Worm (Caenorhabditis elegans): ENCODE measurements around the gene ttr-59.

Gene ttr-59

ce11 chrX:7309775-7310174 is 19.8 kb upstream of the ttr-59 start, which contains the start of the genes his-38 and his-40:
Gene his-38, minus strand, starts transcription at chrX:7309875.
Gene his-40, plus strand, starts transcription at chrX:7310110.
- TF ChIP-seq hmg-1.2 (GFP tag; IDR thresholded peaks at IDR 0.05) = peak; percentile 36; the same call in 1 of the 2 replicates
- no peak for TF ChIP-seq unc-130 (GFP tag; optimal IDR thresholded peaks at IDR 0.05)

- no peak for TF ChIP-seq F10E7.11 (tag; optimal IDR thresholded peaks at IDR 0.05)
- TF ChIP-seq aptf-2 (GFP tag; conservative IDR thresholded peaks at IDR 0.05) = peak; percentile 91
- TF ChIP-seq nfya-1 (tag; optimal IDR thresholded peaks at IDR 0.05; ENCODE audit: borderline replicate concordance, insufficient read depth) = no peak
These were observed 17.7 kb upstream of the ttr-59 start for ce11 chrX:7311870-7312269.

- TF ChIP-seq athp-1 (tag; optimal IDR thresholded peaks at IDR 0.05) (no peak), F49E8.2 (tag; optimal IDR thresholded peaks at IDR 0.05; ENCODE audit: insufficient read depth) (no peak), nhr-90 (tag; optimal IDR thresholded peaks at IDR 0.05) (no peak), B0019.2 (GFP tag; conservative IDR thresholded peaks at IDR 0.05) (no peak), nfyb-1 (GFP tag; IDR thresholded peaks at IDR 0.05) (no peak), ekl-4 (GFP tag; IDR thresholded peaks at IDR 0.05) (no peak), let-526 (GFP tag; IDR thresholded peaks at IDR 0.05) (no peak), egrh-3 (GFP tag; IDR thresholded peaks at IDR 0.05) (no peak), madf-6 (GFP tag; IDR thresholded peaks at IDR 0.05) (no peak), dpl-1 (GFP tag; optimal IDR thresholded peaks at IDR 0.05) (no peak), lsl-1 (GFP tag; optimal IDR thresholded peaks at IDR 0.05) (no peak), hmg-1.2 (GFP tag; IDR thresholded peaks at IDR 0.05) (no peak), mes-4 (tag; optimal IDR thresholded peaks at IDR 0.05) (no peak), dpff-1 (tag; optimal IDR thresholded peaks at IDR 0.05) (no peak), unc-62 (GFP tag; optimal IDR thresholded peaks at IDR 0.05) (no peak), dox-1 (GFP tag; IDR thresholded peaks at IDR 0.05) (no peak), hlh-12 (tag; optimal IDR thresholded peaks at IDR 0.05) (no peak), rpc-1 (optimal IDR thresholded peaks at IDR 0.05) (no peak), rpc-1 (tag; optimal IDR thresholded peaks at IDR 0.05) (no peak)
These were observed 16.4 kb upstream of the ttr-59 start for ce11 chrX:7313236-7313635.

ce11 chrX:7314564-7314963 is 15.1 kb upstream of the ttr-59 start:
- TF ChIP-seq nhr-80 (tag; optimal IDR thresholded peaks at IDR 0.05) (peak; percentile 21), repo-1 (tag; optimal IDR thresholded peaks at IDR 0.05) (peak; percentile 27), snpc-4 (GFP tag; optimal IDR thresholded peaks at IDR 0.05) (no peak), snpc-4 (tag; optimal IDR thresholded peaks at IDR 0.05) (no peak), tbp1 (GFP tag; optimal IDR thresholded peaks at IDR 0.05) (peak; percentile 3), B0336.3 (GFP tag; IDR thresholded peaks at IDR 0.05) (0 out of 2 replicates have a peak, but pooled peaks have one; percentile 15), bed-2 (GFP tag; IDR thresholded peaks at IDR 0.05) (no peak)

ce11 chrX:7315329-7315728 is 14.3 kb upstream of the ttr-59 start, which contains the start of gene spp-3:
Gene spp-3, minus strand, starts transcription at chrX:7315353.
- TF ChIP-seq mxl-1 (tag; optimal IDR thresholded peaks at IDR 0.05) (no peak), madf-6 (GFP tag; IDR thresholded peaks at IDR 0.05) (0 out of 2 replicates have a peak, but pooled peaks have one; percentile 5), madf-8 (GFP tag; conservative IDR thresholded peaks at IDR 0.05) (no peak), nfyb-1 (GFP tag; IDR thresholded peaks at IDR 0.05) (0 out of 2 replicates have a peak, but pooled peaks have one; percentile 56), nhr-80 (tag; optimal IDR thresholded peaks at IDR 0.05) (peak; percentile 82), ets-4 (GFP tag; optimal IDR thresholded peaks at IDR 0.05) (peak; percentile 65), nhr-179 (tag; optimal IDR thresholded peaks at IDR 0.05) (no peak), T26A5.8 (tag; optimal IDR thresholded peaks at IDR 0.05) (no peak), Y95B8A.8 (GFP tag; IDR thresholded peaks at IDR 0.05) (no peak), atf-7 (tag; optimal IDR thresholded peaks at IDR 0.05) (peak; percentile 20), cebp-1 (GFP tag; IDR thresholded peaks at IDR 0.05) (no peak), cebp-1 (tag; optimal IDR thresholded peaks at IDR 0.05) (peak; percentile 40), F52B5.7 (tag; optimal IDR thresholded peaks at IDR 0.05) (no peak), F57A8.1 (GFP tag; optimal IDR thresholded peaks at IDR 0.05) (no peak), hrde-1 (tag; optimal IDR thresholded peaks at IDR 0.05; ENCODE audit: borderline replicate concordance) (no peak), nhr-90 (tag; optimal IDR thresholded peaks at IDR 0.05) (no peak), ztf-25 (GFP tag; IDR thresholded peaks at IDR 0.05) (no peak), let-526 (GFP tag; IDR thresholded peaks at IDR 0.05) (no peak), nfya-1 (tag; optimal IDR thresholded peaks at IDR 0.05; ENCODE audit: borderline replicate concordance, insufficient read depth) (no peak)

Measured in whole organism, young adult.